Worm (Caenorhabditis elegans): Measurements from ENCODE around the gene srt-47.

DNA sequence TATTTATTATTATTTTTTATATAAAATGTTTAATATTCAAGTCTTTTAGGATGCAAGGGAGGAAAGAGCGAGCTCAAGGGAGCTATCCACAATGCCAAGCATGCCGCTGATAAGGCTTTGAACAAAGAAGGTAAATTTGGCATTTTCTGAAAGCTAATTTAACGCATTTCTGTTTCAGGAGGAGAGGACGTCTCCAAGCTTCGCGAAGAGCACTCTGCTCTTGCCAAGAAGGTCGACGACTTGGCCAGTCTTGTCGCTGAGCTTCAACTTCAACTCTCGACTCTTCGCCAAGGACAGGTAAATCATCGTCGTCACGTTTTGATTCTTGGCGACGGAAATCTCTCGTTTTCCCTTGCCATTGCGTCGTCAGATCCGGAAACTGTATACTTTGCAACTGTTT, 15.7 kb downstream of the srt-47 start:
- TF ChIP-seq him-1 (tag; optimal IDR thresholded peaks at IDR 0.05): no peak
- no peak for TF ChIP-seq W03F9.2 (tag; optimal IDR thresholded peaks at IDR 0.05)
- TF ChIP-seq dao-5 (tag; optimal IDR thresholded peaks at IDR 0.05): no peak
